Fruit fly (Drosophila melanogaster) whole organism, pupa: ENCODE measurements around the gene CG14174.

ENCODE experiments used
- CG10348 ChIP-seq: fragments of 200-800 bp; sonication (Bioruptor generic); IDR thresholded peaks from 2 replicates; pipeline ENCODE4 v1.3.6; 2022; ENCODE audit warnings: missing biosample characterization, missing genetic modification characterization
- CG12605 ChIP-seq: fragments of 200-800 bp; sonication (Bioruptor generic); IDR thresholded peaks from 2 replicates; pipeline ENCODE4 v1.3.6; 2022; ENCODE audit warnings: missing biosample characterization, missing genetic modification characterization
- CG13204 ChIP-seq: fragments of 200-800 bp; sonication (Bioruptor generic); optimal IDR thresholded peaks from 2 replicates; lab custom pipeline; 2018; ENCODE audit warnings: missing biosample characterization, mild to moderate bottlenecking, missing genetic modification characterization, moderate library complexity
- CG14655 ChIP-seq: fragments of 200-800 bp; sonication (Bioruptor generic); optimal IDR thresholded peaks from 3 replicates; lab custom pipeline; 2017; ENCODE audit warnings: mild to moderate bottlenecking, missing biosample characterization, missing genetic modification reagents, missing genetic modification characterization
- CG15710 ChIP-seq: fragments of 200-800 bp; sonication (Bioruptor generic); optimal IDR thresholded peaks from 2 replicates; lab custom pipeline; 2018; ENCODE audit warnings: missing biosample characterization, mild to moderate bottlenecking, missing genetic modification characterization, moderate library complexity
- CG17806 ChIP-seq: fragments of 200-800 bp; sonication (Bioruptor generic); optimal IDR thresholded peaks from 2 replicates; lab custom pipeline; 2018; ENCODE audit warnings: missing biosample characterization, mild to moderate bottlenecking, missing genetic modification characterization, moderate library complexity
- CG32121 ChIP-seq: fragments of 200-800 bp; sonication (Bioruptor generic); IDR thresholded peaks from 2 replicates; pipeline ENCODE4 v1.3.6; 2022; ENCODE audit warnings: missing biosample characterization, missing genetic modification characterization
- CG34367 ChIP-seq: fragments of 200-800 bp; sonication (Bioruptor generic); optimal IDR thresholded peaks from 2 replicates; lab custom pipeline; 2018; ENCODE audit warnings: missing biosample characterization, mild to moderate bottlenecking, missing genetic modification characterization
- CG4496 ChIP-seq: fragments of 200-800 bp; sonication (Bioruptor generic); IDR thresholded peaks from 3 replicates; pipeline ENCODE4 v1.3.6; 2022; ENCODE audit warnings: missing biosample characterization, missing genetic modification characterization
- CG8159 ChIP-seq: fragments of 200-800 bp; sonication (Bioruptor generic); optimal IDR thresholded peaks from 3 replicates; lab custom pipeline; 2018; ENCODE audit warnings: missing biosample characterization, mild to moderate bottlenecking, missing genetic modification characterization, moderate library complexity
- CG8301 ChIP-seq: fragments of 200-800 bp; sonication (Bioruptor generic); optimal IDR thresholded peaks from 2 replicates; lab custom pipeline; 2018; ENCODE audit warnings: missing biosample characterization, mild to moderate bottlenecking, missing genetic modification characterization
- CG9948 ChIP-seq: fragments of 200-800 bp; sonication (Bioruptor generic); optimal IDR thresholded peaks from 2 replicates; lab custom pipeline; 2018; ENCODE audit warnings: missing biosample characterization, mild to moderate bottlenecking, missing genetic modification characterization, moderate library complexity
- D1 ChIP-seq: fragments of 200-800 bp; sonication (Bioruptor generic); optimal IDR thresholded peaks from 2 replicates; lab custom pipeline; 2018; ENCODE audit warnings: missing biosample characterization, mild to moderate bottlenecking, missing genetic modification characterization, moderate library complexity
- EcR ChIP-seq: fragments of 200-800 bp; sonication (Bioruptor generic); optimal IDR thresholded peaks from 3 replicates; lab custom pipeline; 2019; ENCODE audit warnings: missing biosample characterization, missing genetic modification characterization, mild to moderate bottlenecking, moderate library complexity, missing genetic modification reagents
- Ets98B ChIP-seq: fragments of 200-800 bp; sonication (Bioruptor generic); IDR thresholded peaks from 2 replicates; pipeline ENCODE4 v1.3.6; 2022; ENCODE audit warnings: missing biosample characterization, missing genetic modification characterization
- Pif1A ChIP-seq: fragments of 200-800 bp; sonication (Bioruptor generic); optimal IDR thresholded peaks from 3 replicates; lab custom pipeline; 2016; ENCODE audit warnings: missing biosample characterization, missing genetic modification characterization
- Pif1B ChIP-seq: fragments of 200-800 bp; sonication (Bioruptor generic); optimal IDR thresholded peaks from 3 replicates; lab custom pipeline; 2016; ENCODE audit warnings: missing biosample characterization, missing genetic modification characterization
- Snoo ChIP-seq: fragments of 200-800 bp; sonication (Bioruptor generic); optimal IDR thresholded peaks from 3 replicates; lab custom pipeline; 2017; ENCODE audit warnings: missing biosample characterization, mild to moderate bottlenecking, missing genetic modification characterization, inconsistent platforms
- fd96Ca ChIP-seq: fragments of 200-800 bp; sonication (Bioruptor generic); IDR thresholded peaks from 3 replicates; pipeline ENCODE4 v1.3.6; 2022; ENCODE audit warnings: missing biosample characterization, missing genetic modification characterization
- gl ChIP-seq: fragments of 200-800 bp; sonication (Bioruptor generic); optimal IDR thresholded peaks from 2 replicates; lab custom pipeline; 2018; ENCODE audit warnings: missing biosample characterization, mild to moderate bottlenecking, missing genetic modification characterization
- rn ChIP-seq: fragments of 200-800 bp; sonication (Bioruptor generic); IDR thresholded peaks from 2 replicates; pipeline ENCODE4 v1.3.6; 2022; ENCODE audit warnings: missing biosample characterization, missing genetic modification characterization

CG14174 gene

dm6 chr3L:9729795-9730421 lies 10.8 kb downstream of the CG14174 start, which contains the start of gene ATPsynB:
ATPsynB (plus strand) TSS chr3L:9729999.
- peak; percentile 14; the same call in 1 of the 2 replicates for TF ChIP-seq Ets98B
- TF ChIP-seq Snoo = peak; percentile 6
- TF ChIP-seq CG32121 (GFP tag; lab: Robert Waterston, UW) = no peak
- TF ChIP-seq Pif1B (GFP tag; lab: Kevin White, UChicago) = no peak
- TF ChIP-seq EcR (GFP tag; lab: Kevin White, UChicago) = no peak
- TF ChIP-seq, all 21 proteins: peak for 2

DNA sequence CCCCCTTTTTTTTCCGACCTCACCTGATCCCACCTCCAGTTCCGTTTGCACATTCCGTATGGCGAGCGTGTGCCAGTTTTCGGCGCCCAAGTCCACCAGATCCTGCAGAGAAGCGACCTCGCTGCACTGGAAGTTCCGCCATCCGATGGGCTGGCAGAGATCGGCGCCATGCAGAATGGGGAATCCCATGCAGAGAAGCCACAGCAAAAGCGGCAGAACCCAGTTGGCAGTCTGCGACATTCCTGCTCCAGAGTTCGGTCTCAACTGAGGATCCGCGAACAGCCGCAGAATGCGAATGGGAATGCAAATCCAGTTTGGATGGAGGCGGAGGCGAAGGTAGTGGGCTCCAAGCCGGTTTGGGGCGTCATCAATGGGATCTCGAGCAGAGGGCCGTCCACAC lies 14.4 kb downstream of the CG14174 start, which contains the start of gene CG6749:
Gene CG6749 (minus strand): TSS at position 245 of the 400 bp plus-strand sequence.
- 0 out of 3 replicates have a peak, but pooled peaks have one; percentile 25 for TF ChIP-seq fd96Ca (GFP tag; lab: Robert Waterston, UW)
- no peak for TF ChIP-seq CG15710
- TF ChIP-seq, all 21 proteins: peak for 1

- TF ChIP-seq Pif1B (GFP tag; lab: Kevin White, UChicago) = peak; percentile 15
- no peak for TF ChIP-seq D1 (tag; lab: Kevin White, UChicago)
- peak; percentile 55 for TF ChIP-seq CG8159
- no peak for TF ChIP-seq EcR (GFP tag; lab: Kevin White, UChicago)
- TF ChIP-seq CG32121 (GFP tag; lab: Robert Waterston, UW) = peak; percentile 43; the same call in 1 of the 2 replicates
- no peak for TF ChIP-seq CG34367 (tag; lab: Kevin White, UChicago)
- TF ChIP-seq Snoo = peak; percentile 7
- peak; percentile 33 for TF ChIP-seq CG14655 (GFP tag; lab: Kevin White, UChicago)
- TF ChIP-seq CG17806 (tag; lab: Kevin White, UChicago) = peak; percentile 25
- TF ChIP-seq Ets98B = peak; percentile 45; the same call in 1 of the 2 replicates
- peak; percentile 25 for TF ChIP-seq CG9948 (tag; lab: Kevin White, UChicago)
- peak; percentile 63; the same call in 2 of the 3 replicates for TF ChIP-seq CG4496
- TF ChIP-seq CG15710 = no peak
- TF ChIP-seq CG13204 (GFP tag; lab: Kevin White, UChicago) = no peak
- no peak for TF ChIP-seq CG10348
- TF ChIP-seq rn (GFP tag; lab: Robert Waterston, UW) = no peak
- no peak for TF ChIP-seq fd96Ca (GFP tag; lab: Robert Waterston, UW)
- no peak for TF ChIP-seq gl
- TF ChIP-seq Pif1A (GFP tag; lab: Kevin White, UChicago) = peak; percentile 41
- TF ChIP-seq CG8301 (tag; lab: Kevin White, UChicago) = peak; percentile 27
- TF ChIP-seq CG12605 (GFP tag; lab: Robert Waterston, UW) = 0 out of 2 replicates have a peak, but pooled peaks have one; percentile 17
Measured at dm6 chr3L:9739629-9740028, 20.5 kb downstream of the CG14174 start.

DNA sequence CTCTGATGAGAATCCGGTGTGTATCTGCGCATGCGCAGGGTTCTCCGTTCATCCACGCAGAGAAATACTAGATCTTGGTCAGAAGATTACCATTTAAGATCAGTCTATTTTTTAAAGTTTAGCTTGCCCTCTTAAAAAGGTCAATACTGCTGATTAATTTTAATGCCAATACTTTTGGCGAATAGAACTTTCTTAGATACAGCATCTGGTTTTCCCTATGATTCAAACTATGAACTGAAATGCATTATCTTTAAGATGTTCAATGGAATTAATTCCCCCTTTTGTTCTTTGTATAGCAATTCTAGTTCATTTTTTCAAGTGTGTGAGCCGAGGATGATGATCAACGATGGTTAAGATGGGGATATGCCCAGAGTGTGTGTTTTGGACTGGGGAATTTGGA lies 23.2 kb downstream of the CG14174 start:
- TF ChIP-seq CG32121 (GFP tag; lab: Robert Waterston, UW) (no peak), D1 (tag; lab: Kevin White, UChicago) (no peak), CG8159 (peak; percentile 84), gl (peak; percentile 56), CG4496 (no peak), CG17806 (tag; lab: Kevin White, UChicago) (peak; percentile 46), CG14655 (GFP tag; lab: Kevin White, UChicago) (peak; percentile 93), CG13204 (GFP tag; lab: Kevin White, UChicago) (peak; percentile 7), CG15710 (peak; percentile 31), fd96Ca (GFP tag; lab: Robert Waterston, UW) (peak; percentile 26; the same call in 1 of the 3 replicates), Ets98B (no peak), Pif1A (GFP tag; lab: Kevin White, UChicago) (peak; percentile 47), CG34367 (tag; lab: Kevin White, UChicago) (no peak), CG12605 (GFP tag; lab: Robert Waterston, UW) (no peak), EcR (GFP tag; lab: Kevin White, UChicago) (no peak), rn (GFP tag; lab: Robert Waterston, UW) (no peak), CG8301 (tag; lab: Kevin White, UChicago) (peak; percentile 62), CG10348 (no peak), Snoo (peak; percentile 33), Pif1B (GFP tag; lab: Kevin White, UChicago) (peak; percentile 45), CG9948 (tag; lab: Kevin White, UChicago) (peak; percentile 81)

DNA sequence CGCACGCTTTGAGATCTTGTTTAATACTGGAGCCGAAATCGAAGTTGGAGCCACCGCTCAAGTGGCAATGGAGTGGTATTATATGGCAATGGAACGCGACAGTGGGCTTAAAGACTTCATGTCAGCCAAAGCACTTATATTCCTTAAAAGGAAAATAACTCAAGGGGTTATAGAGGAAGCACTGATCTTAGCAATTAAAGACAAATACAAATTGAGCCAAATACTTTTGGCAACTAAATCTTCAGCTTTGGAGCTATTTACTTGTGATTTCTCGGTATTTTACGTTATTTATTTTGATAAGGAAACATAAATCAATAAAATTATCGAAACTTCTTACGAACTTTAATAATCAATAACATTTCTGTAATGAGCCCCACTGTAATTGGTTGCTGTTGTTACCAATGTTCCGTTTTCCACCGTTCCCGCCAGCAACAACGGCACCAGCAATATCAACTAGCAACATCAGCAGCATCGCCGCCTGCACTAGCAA lies 25.0 kb downstream of the CG14174 start:
- TF ChIP-seq fd96Ca (GFP tag; lab: Robert Waterston, UW) (peak; percentile 95), CG34367 (tag; lab: Kevin White, UChicago) (peak; percentile 77), CG9948 (tag; lab: Kevin White, UChicago) (peak; percentile 97), D1 (tag; lab: Kevin White, UChicago) (peak; percentile 96), CG17806 (tag; lab: Kevin White, UChicago) (peak; percentile 95), Pif1B (GFP tag; lab: Kevin White, UChicago) (peak; percentile 94), Ets98B (peak; percentile 92), CG15710 (peak; percentile 94), CG8159 (peak; percentile 98), CG12605 (GFP tag; lab: Robert Waterston, UW) (peak; percentile 90), EcR (GFP tag; lab: Kevin White, UChicago) (no peak), gl (peak; percentile 91), Snoo (peak; percentile 83), Pif1A (GFP tag; lab: Kevin White, UChicago) (peak; percentile 97), CG14655 (GFP tag; lab: Kevin White, UChicago) (peak; percentile 100), CG10348 (peak; percentile 76), CG8301 (tag; lab: Kevin White, UChicago) (peak; percentile 98), rn (GFP tag; lab: Robert Waterston, UW) (peak; percentile 89), CG4496 (peak; percentile 95), CG13204 (GFP tag; lab: Kevin White, UChicago) (peak; percentile 61), CG32121 (GFP tag; lab: Robert Waterston, UW) (peak; percentile 96)
